Worm (Caenorhabditis elegans) whole organism, midembryonic: ENCODE results near the gene srw-2.

ENCODE experiments used
- T22C8.4 ChIP-seq: fragments of 200-800 bp; sonication (Bioruptor generic); IDR thresholded peaks from 2 replicates; pipeline ENCODE4 v1.3.6; 2022; ENCODE audit warnings: missing genetic modification characterization, missing compliant biosample characterization
- cog-1 ChIP-seq: sonication (generic microtip); optimal IDR thresholded peaks from 2 replicates; lab custom pipeline; 2016; ENCODE audit warnings: missing genetic modification characterization, missing compliant biosample characterization
- flt-1 ChIP-seq: fragments of 200-800 bp; sonication (Bioruptor generic); IDR thresholded peaks from 2 replicates; pipeline ENCODE4 v1.3.6; 2022; ENCODE audit warnings: missing genetic modification characterization, missing compliant biosample characterization
- klf-2 ChIP-seq: fragments of 200-800 bp; sonication (Bioruptor generic); conservative IDR thresholded peaks from 2 replicates; pipeline ENCODE4 v1.3.6; 2022; ENCODE audit warnings: missing genetic modification reagents, missing genetic modification characterization, missing compliant biosample characterization
- med-1 ChIP-seq: sonication (generic microtip); optimal IDR thresholded peaks from 2 replicates; lab custom pipeline; 2017; ENCODE audit warnings: missing genetic modification characterization, mild to moderate bottlenecking, missing compliant biosample characterization, antibody characterized with exemption, missing genetic modification reagents; ENCODE audit not compliant: insufficient read depth
- ref-1 ChIP-seq: fragments of 200-800 bp; sonication (Bioruptor generic); conservative IDR thresholded peaks from 2 replicates; pipeline ENCODE4 v1.3.6; 2022; ENCODE audit warnings: missing genetic modification reagents, missing genetic modification characterization, missing compliant biosample characterization
- tab-1 ChIP-seq: fragments of 200-800 bp; sonication (Bioruptor generic); IDR thresholded peaks from 2 replicates; pipeline ENCODE4 v1.3.6; 2022; ENCODE audit warnings: missing genetic modification characterization, missing compliant biosample characterization
- ztf-23 ChIP-seq: fragments of 200-800 bp; sonication (Bioruptor generic); IDR thresholded peaks from 2 replicates; pipeline ENCODE4 v1.3.6; 2022; ENCODE audit warnings: missing genetic modification reagents, missing genetic modification characterization, missing compliant biosample characterization
- ztf-29 ChIP-seq: fragments of 200-800 bp; sonication (Bioruptor generic); IDR thresholded peaks from 2 replicates; pipeline ENCODE4 v1.3.6; 2022; ENCODE audit warnings: missing genetic modification reagents, missing genetic modification characterization, missing compliant biosample characterization

The srw-2 gene

DNA sequence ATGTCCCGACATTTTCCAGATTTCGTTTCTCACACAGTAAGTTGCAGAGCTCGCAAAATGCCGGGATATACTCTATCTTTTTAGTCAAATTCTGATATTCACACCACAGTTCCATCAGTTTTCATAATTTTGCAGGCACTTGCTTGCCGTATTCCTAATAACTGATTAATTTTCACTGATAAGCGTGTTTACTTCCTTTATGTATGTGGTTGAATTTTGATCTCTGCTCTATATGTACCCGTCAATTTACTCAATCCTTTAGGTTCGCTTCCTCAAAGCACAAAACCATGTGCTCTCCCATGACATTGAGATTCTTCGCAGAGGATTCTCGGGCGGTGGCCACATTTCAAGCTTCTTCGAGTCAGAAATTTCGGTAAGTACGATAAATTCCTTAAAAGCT is 50.9 kb downstream of the srw-2 start:
- no peak for TF ChIP-seq klf-2
- TF ChIP-seq ztf-23 (GFP tag; lab: Robert Waterston, UW) = no peak
- TF ChIP-seq T22C8.4 (GFP tag; lab: Robert Waterston, UW) = no peak
- TF ChIP-seq flt-1 (GFP tag; lab: Robert Waterston, UW) = no peak
- no peak for TF ChIP-seq cog-1 (tag; lab: Kevin White, UChicago)
- TF ChIP-seq ztf-29 = no peak
- TF ChIP-seq tab-1 (GFP tag; lab: Robert Waterston, UW) = no peak
- TF ChIP-seq med-1 (GFP tag; lab: Kevin White, UChicago) = no peak
- TF ChIP-seq ref-1 = no peak
